Worm (Caenorhabditis elegans): ENCODE measurements around the gene H01M10.1.

DNA sequence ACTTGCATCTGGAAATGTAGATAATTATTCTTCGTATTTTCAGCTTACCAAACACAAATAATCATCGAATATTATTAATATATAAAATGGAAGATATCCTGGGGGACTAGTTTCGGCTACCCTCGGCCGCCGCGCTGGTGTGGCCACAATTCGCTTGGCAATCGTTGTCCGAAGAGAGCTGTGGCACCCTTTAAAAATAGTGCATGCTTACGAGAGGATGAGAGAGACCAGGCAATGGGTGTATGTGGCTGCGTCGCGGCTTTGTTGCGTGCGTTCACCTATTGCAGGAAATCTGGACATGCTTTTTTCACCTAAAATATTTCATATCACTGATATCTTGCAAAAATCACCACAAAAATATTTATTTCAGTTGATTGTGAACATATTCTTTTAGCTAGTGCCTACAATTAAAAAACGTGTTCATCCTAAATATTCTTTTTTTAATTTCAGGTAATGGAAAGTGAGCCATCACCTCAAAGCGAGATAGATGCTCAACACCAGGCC lies 7.7 kb downstream of the H01M10.1 start, which contains the start of the genes ccd-5 and F52H2.1:
- TF ChIP-seq ztf-23 (GFP tag; IDR thresholded peaks at IDR 0.05): no peak
- no peak for TF ChIP-seq med-1 (GFP tag; optimal IDR thresholded peaks at IDR 0.05; ENCODE audit: insufficient read depth)
- no peak for TF ChIP-seq flt-1 (GFP tag; IDR thresholded peaks at IDR 0.05)
- TF ChIP-seq klf-2 (GFP tag; conservative IDR thresholded peaks at IDR 0.05): no peak
- no peak for TF ChIP-seq cog-1 (tag; optimal IDR thresholded peaks at IDR 0.05)
- no peak for TF ChIP-seq T22C8.4 (GFP tag; IDR thresholded peaks at IDR 0.05)
- no peak for TF ChIP-seq ref-1 (GFP tag; conservative IDR thresholded peaks at IDR 0.05)
